Fruit fly (Drosophila melanogaster) S2 (cell line): ENCODE results near the gene Mst36Fb.

ENCODE experiments used
- CG8478 ChIP-seq: fragments of >200 bp; optimal IDR thresholded peaks from 2 replicates; lab custom pipeline; 2018
- CTCF ChIP-seq, 2 experiments: fragments of >200 bp; optimal IDR thresholded peaks; 2 replicates each; lab custom pipeline; 2018

- TF ChIP-seq CG8478 (lab: Kevin White, UChicago) (no peak), CTCF (optimal IDR thresholded peaks at IDR 0.05; lab: Kevin White, UChicago) (no peak)
These were observed 1.7 kb downstream of the Mst36Fb start, which contains the start of gene CG43339 for dm6 chr2L:18673185-18673584.
